Worm (Caenorhabditis elegans): ENCODE measurements around the gene Y51H4A.938.

Gene Y51H4A.938

ce11 chrIV:16491411-16492036 lies 10.5 kb downstream of the Y51H4A.938 start (continued):
- TF ChIP-seq elt-2 (tag; optimal IDR thresholded peaks at IDR 0.05) (peak; percentile 49), sox-4 (tag; optimal IDR thresholded peaks at IDR 0.05) (no peak), ama-1 (optimal IDR thresholded peaks at IDR 0.05) (no peak), nfya-1 (tag; optimal IDR thresholded peaks at IDR 0.05) (peak; percentile 81), ceh-31 (tag; optimal IDR thresholded peaks at IDR 0.05) (peak; percentile 60), lin-11 (tag; optimal IDR thresholded peaks at IDR 0.05) (no peak), ceh-22 (tag; optimal IDR thresholded peaks at IDR 0.05) (no peak), rnt-1 (tag; optimal IDR thresholded peaks at IDR 0.05) (peak; percentile 3), pag-3 (tag; optimal IDR thresholded peaks at IDR 0.05; ENCODE audit: borderline replicate concordance) (no peak), sdc-2 (tag; optimal IDR thresholded peaks at IDR 0.05) (no peak), ceh-45 (GFP tag; IDR thresholded peaks at IDR 0.05) (no peak), hlh-30 (tag; optimal IDR thresholded peaks at IDR 0.05; ENCODE audit: insufficient read depth) (peak; percentile 35), nhr-11 (tag; optimal IDR thresholded peaks at IDR 0.05) (no peak), C08G9.2 (tag; optimal IDR thresholded peaks at IDR 0.05) (no peak), K09A11.1 (tag; optimal IDR thresholded peaks at IDR 0.05; ENCODE audit: insufficient read depth) (peak; percentile 9), gmeb-2 (tag; optimal IDR thresholded peaks at IDR 0.05) (peak; percentile 30), che-1 (tag; optimal IDR thresholded peaks at IDR 0.05) (peak; percentile 22), pha-2 (tag; optimal IDR thresholded peaks at IDR 0.05) (no peak), ceh-2 (tag; optimal IDR thresholded peaks at IDR 0.05) (peak; percentile 12), fax-1 (tag; optimal IDR thresholded peaks at IDR 0.05) (no peak), syd-9 (tag; optimal IDR thresholded peaks at IDR 0.05) (no peak), mec-3 (tag; optimal IDR thresholded peaks at IDR 0.05; ENCODE audit: borderline replicate concordance) (no peak), ets-4 (tag; optimal IDR thresholded peaks at IDR 0.05) (no peak), odd-2 (tag; optimal IDR thresholded peaks at IDR 0.05) (no peak)

ce11 chrIV:16492327-16492726 lies 11.3 kb downstream of the Y51H4A.938 start:
- TF ChIP-seq gmeb-2 (tag; optimal IDR thresholded peaks at IDR 0.05) (no peak), ceh-31 (tag; optimal IDR thresholded peaks at IDR 0.05) (peak; percentile 89), ceh-6 (GFP tag; optimal IDR thresholded peaks at IDR 0.05) (no peak), C38D4.7 (GFP tag; optimal IDR thresholded peaks at IDR 0.05) (no peak), npax-4 (tag; optimal IDR thresholded peaks at IDR 0.05) (no peak), ceh-45 (GFP tag; IDR thresholded peaks at IDR 0.05) (no peak), C08G9.2 (tag; optimal IDR thresholded peaks at IDR 0.05) (peak; percentile 58), ceh-19 (GFP tag; optimal IDR thresholded peaks at IDR 0.05) (peak; percentile 34), nhr-11 (tag; optimal IDR thresholded peaks at IDR 0.05) (no peak), unc-55 (GFP tag; optimal IDR thresholded peaks at IDR 0.05) (peak; percentile 86), pat-9 (tag; optimal IDR thresholded peaks at IDR 0.05) (no peak), ceh-9 (tag; optimal IDR thresholded peaks at IDR 0.05) (no peak), hlh-30 (tag; optimal IDR thresholded peaks at IDR 0.05; ENCODE audit: insufficient read depth) (peak; percentile 80), sox-4 (tag; optimal IDR thresholded peaks at IDR 0.05) (no peak), tbx-7 (tag; optimal IDR thresholded peaks at IDR 0.05) (peak; percentile 27), pax-1 (tag; optimal IDR thresholded peaks at IDR 0.05) (no peak), pha-4 (tag; optimal IDR thresholded peaks at IDR 0.05) (no peak), syd-9 (tag; optimal IDR thresholded peaks at IDR 0.05) (peak; percentile 64), ceh-2 (tag; optimal IDR thresholded peaks at IDR 0.05) (peak; percentile 49), ceh-18 (tag; optimal IDR thresholded peaks at IDR 0.05) (peak; percentile 77), ref-2 (tag; optimal IDR thresholded peaks at IDR 0.05) (peak; percentile 90), lim-6 (tag; optimal IDR thresholded peaks at IDR 0.05) (no peak), rnt-1 (tag; optimal IDR thresholded peaks at IDR 0.05) (peak; percentile 88), ceh-34 (tag; optimal IDR thresholded peaks at IDR 0.05) (peak; percentile 80), mec-3 (tag; optimal IDR thresholded peaks at IDR 0.05; ENCODE audit: borderline replicate concordance) (no peak), fax-1 (tag; optimal IDR thresholded peaks at IDR 0.05) (peak; percentile 19), ceh-24 (tag; optimal IDR thresholded peaks at IDR 0.05) (no peak), nfya-1 (tag; optimal IDR thresholded peaks at IDR 0.05) (peak; percentile 84), hlh-15 (tag; optimal IDR thresholded peaks at IDR 0.05) (no peak), pros-1 (tag; optimal IDR thresholded peaks at IDR 0.05) (peak; percentile 96), che-1 (tag; optimal IDR thresholded peaks at IDR 0.05) (no peak), T23F11.4 (GFP tag; optimal IDR thresholded peaks at IDR 0.05) (peak; percentile 6), hlh-13 (GFP tag; optimal IDR thresholded peaks at IDR 0.05) (no peak), ceh-30 (tag; optimal IDR thresholded peaks at IDR 0.05) (peak; percentile 41), dmd-4 (tag; optimal IDR thresholded peaks at IDR 0.05; ENCODE audit: borderline replicate concordance) (no peak), K09A11.1 (tag; optimal IDR thresholded peaks at IDR 0.05; ENCODE audit: insufficient read depth) (peak; percentile 75), lin-11 (tag; optimal IDR thresholded peaks at IDR 0.05) (no peak), pqm-1 (tag; optimal IDR thresholded peaks at IDR 0.05) (peak; percentile 17), ceh-14 (tag; optimal IDR thresholded peaks at IDR 0.05) (peak; percentile 48), sdc-2 (tag; optimal IDR thresholded peaks at IDR 0.05) (peak; percentile 60)
